Fruit fly (Drosophila melanogaster) whole organism, pupa: ENCODE data around the gene CG7115.

Experiments
- CG10348 ChIP-seq: fragments of 200-800 bp; sonication (Bioruptor generic); IDR thresholded peaks from 2 replicates; pipeline ENCODE4 v1.3.6; 2022; ENCODE audit warnings: missing biosample characterization, missing genetic modification characterization
- CG12605 ChIP-seq: fragments of 200-800 bp; sonication (Bioruptor generic); IDR thresholded peaks from 2 replicates; pipeline ENCODE4 v1.3.6; 2022; ENCODE audit warnings: missing biosample characterization, missing genetic modification characterization
- CG13204 ChIP-seq: fragments of 200-800 bp; sonication (Bioruptor generic); optimal IDR thresholded peaks from 2 replicates; lab custom pipeline; 2018; ENCODE audit warnings: missing biosample characterization, mild to moderate bottlenecking, missing genetic modification characterization, moderate library complexity
- CG14655 ChIP-seq: fragments of 200-800 bp; sonication (Bioruptor generic); optimal IDR thresholded peaks from 3 replicates; lab custom pipeline; 2017; ENCODE audit warnings: mild to moderate bottlenecking, missing biosample characterization, missing genetic modification reagents, missing genetic modification characterization
- CG15710 ChIP-seq: fragments of 200-800 bp; sonication (Bioruptor generic); optimal IDR thresholded peaks from 2 replicates; lab custom pipeline; 2018; ENCODE audit warnings: missing biosample characterization, mild to moderate bottlenecking, missing genetic modification characterization, moderate library complexity
- CG17806 ChIP-seq: fragments of 200-800 bp; sonication (Bioruptor generic); optimal IDR thresholded peaks from 2 replicates; lab custom pipeline; 2018; ENCODE audit warnings: missing biosample characterization, mild to moderate bottlenecking, missing genetic modification characterization, moderate library complexity
- CG32121 ChIP-seq: fragments of 200-800 bp; sonication (Bioruptor generic); IDR thresholded peaks from 2 replicates; pipeline ENCODE4 v1.3.6; 2022; ENCODE audit warnings: missing biosample characterization, missing genetic modification characterization
- CG34367 ChIP-seq: fragments of 200-800 bp; sonication (Bioruptor generic); optimal IDR thresholded peaks from 2 replicates; lab custom pipeline; 2018; ENCODE audit warnings: missing biosample characterization, mild to moderate bottlenecking, missing genetic modification characterization
- CG4496 ChIP-seq: fragments of 200-800 bp; sonication (Bioruptor generic); IDR thresholded peaks from 3 replicates; pipeline ENCODE4 v1.3.6; 2022; ENCODE audit warnings: missing biosample characterization, missing genetic modification characterization
- CG8159 ChIP-seq: fragments of 200-800 bp; sonication (Bioruptor generic); optimal IDR thresholded peaks from 3 replicates; lab custom pipeline; 2018; ENCODE audit warnings: missing biosample characterization, mild to moderate bottlenecking, missing genetic modification characterization, moderate library complexity
- CG8301 ChIP-seq: fragments of 200-800 bp; sonication (Bioruptor generic); optimal IDR thresholded peaks from 2 replicates; lab custom pipeline; 2018; ENCODE audit warnings: missing biosample characterization, mild to moderate bottlenecking, missing genetic modification characterization
- CG9948 ChIP-seq: fragments of 200-800 bp; sonication (Bioruptor generic); optimal IDR thresholded peaks from 2 replicates; lab custom pipeline; 2018; ENCODE audit warnings: missing biosample characterization, mild to moderate bottlenecking, missing genetic modification characterization, moderate library complexity
- D1 ChIP-seq: fragments of 200-800 bp; sonication (Bioruptor generic); optimal IDR thresholded peaks from 2 replicates; lab custom pipeline; 2018; ENCODE audit warnings: missing biosample characterization, mild to moderate bottlenecking, missing genetic modification characterization, moderate library complexity
- EcR ChIP-seq: fragments of 200-800 bp; sonication (Bioruptor generic); optimal IDR thresholded peaks from 3 replicates; lab custom pipeline; 2019; ENCODE audit warnings: missing biosample characterization, missing genetic modification characterization, mild to moderate bottlenecking, moderate library complexity, missing genetic modification reagents
- Ets98B ChIP-seq: fragments of 200-800 bp; sonication (Bioruptor generic); IDR thresholded peaks from 2 replicates; pipeline ENCODE4 v1.3.6; 2022; ENCODE audit warnings: missing biosample characterization, missing genetic modification characterization
- Pif1A ChIP-seq: fragments of 200-800 bp; sonication (Bioruptor generic); optimal IDR thresholded peaks from 3 replicates; lab custom pipeline; 2016; ENCODE audit warnings: missing biosample characterization, missing genetic modification characterization
- Pif1B ChIP-seq: fragments of 200-800 bp; sonication (Bioruptor generic); optimal IDR thresholded peaks from 3 replicates; lab custom pipeline; 2016; ENCODE audit warnings: missing biosample characterization, missing genetic modification characterization
- Snoo ChIP-seq: fragments of 200-800 bp; sonication (Bioruptor generic); optimal IDR thresholded peaks from 3 replicates; lab custom pipeline; 2017; ENCODE audit warnings: missing biosample characterization, mild to moderate bottlenecking, missing genetic modification characterization, inconsistent platforms
- fd96Ca ChIP-seq: fragments of 200-800 bp; sonication (Bioruptor generic); IDR thresholded peaks from 3 replicates; pipeline ENCODE4 v1.3.6; 2022; ENCODE audit warnings: missing biosample characterization, missing genetic modification characterization
- gl ChIP-seq: fragments of 200-800 bp; sonication (Bioruptor generic); optimal IDR thresholded peaks from 2 replicates; lab custom pipeline; 2018; ENCODE audit warnings: missing biosample characterization, mild to moderate bottlenecking, missing genetic modification characterization
- rn ChIP-seq: fragments of 200-800 bp; sonication (Bioruptor generic); IDR thresholded peaks from 2 replicates; pipeline ENCODE4 v1.3.6; 2022; ENCODE audit warnings: missing biosample characterization, missing genetic modification characterization

Gene CG7115

dm6 chr2L:7794689-7795475 lies 26.1 kb upstream of the CG7115 start:
- TF ChIP-seq fd96Ca (GFP tag; lab: Robert Waterston, UW) (no peak), D1 (tag; lab: Kevin White, UChicago) (no peak), CG8301 (tag; lab: Kevin White, UChicago) (no peak), CG14655 (GFP tag; lab: Kevin White, UChicago) (no peak), Pif1A (no peak), CG15710 (no peak), CG4496 (GFP tag; lab: Robert Waterston, UW) (no peak), gl (tag; lab: Kevin White, UChicago) (no peak), CG32121 (no peak), CG9948 (no peak), EcR (GFP tag; lab: Kevin White, UChicago) (no peak), CG8159 (no peak), Ets98B (no peak), rn (GFP tag; lab: Robert Waterston, UW) (no peak), Pif1B (GFP tag; lab: Kevin White, UChicago) (no peak), Snoo (no peak), CG34367 (tag; lab: Kevin White, UChicago) (no peak)

dm6 chr2L:7795859-7796258 lies 25.1 kb upstream of the CG7115 start, which contains the start of gene LKRSDH:
Gene LKRSDH (minus strand): TSS chr2L:7795959.
- no peak for TF ChIP-seq fd96Ca (GFP tag; lab: Robert Waterston, UW)
- 0 out of 2 replicates have a peak, but pooled peaks have one; percentile 17 for TF ChIP-seq CG32121

DNA sequence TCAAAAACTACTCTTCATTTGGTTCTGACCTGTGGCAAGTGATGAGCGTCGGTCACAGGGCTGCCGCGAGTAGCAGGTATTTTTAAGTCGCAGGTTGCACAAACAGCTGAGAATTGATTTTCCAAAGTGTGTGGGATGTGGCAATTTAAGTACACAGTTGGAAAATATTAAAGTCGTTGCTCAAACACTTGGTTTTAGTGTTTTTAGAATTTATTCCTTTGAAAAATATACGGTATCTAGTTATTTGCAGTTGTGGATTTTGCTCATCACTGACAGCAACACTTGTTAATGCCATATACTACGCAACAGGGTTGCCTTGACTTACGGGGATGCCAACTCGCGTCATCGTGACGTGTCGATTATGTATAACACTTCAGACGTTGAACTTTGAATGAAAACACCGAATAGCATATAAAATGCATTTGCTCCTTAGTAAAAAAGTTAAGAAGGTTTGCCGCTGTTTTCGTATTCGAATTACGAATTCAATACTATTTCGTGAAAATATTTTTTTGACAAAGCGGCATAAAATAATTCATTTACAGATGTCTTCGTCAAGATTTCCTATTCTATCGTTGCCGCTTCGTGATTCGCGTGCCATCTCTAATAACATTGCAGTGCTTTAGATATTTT lies 21.0 kb upstream of the CG7115 start, which contains the start of the genes Herp and r2d2:
Gene Herp, minus strand, starts transcription at position 255 of the 630 bp plus-strand sequence.
Gene r2d2, plus strand, starts transcription at position 344 of the 630 bp plus-strand sequence.
- TF ChIP-seq CG34367 (tag; lab: Kevin White, UChicago) (peak; percentile 84), CG8159 (peak; percentile 88), Pif1B (GFP tag; lab: Kevin White, UChicago) (peak; percentile 84), CG4496 (GFP tag; lab: Robert Waterston, UW) (peak; percentile 87), CG12605 (GFP tag; lab: Robert Waterston, UW) (peak; percentile 55), CG17806 (peak; percentile 77), D1 (tag; lab: Kevin White, UChicago) (no peak), CG13204 (GFP tag; lab: Kevin White, UChicago) (no peak), rn (GFP tag; lab: Robert Waterston, UW) (no peak; the same call in 1 of the 2 replicates), Pif1A (peak; percentile 88), CG32121 (peak; percentile 78), fd96Ca (GFP tag; lab: Robert Waterston, UW) (peak; percentile 93), Ets98B (peak; percentile 81), EcR (GFP tag; lab: Kevin White, UChicago) (peak; percentile 56), CG15710 (peak; percentile 88), Snoo (peak; percentile 84), CG9948 (peak; percentile 82), CG10348 (GFP tag; lab: Robert Waterston, UW) (peak; percentile 52; the same call in 1 of the 2 replicates), gl (tag; lab: Kevin White, UChicago) (peak; percentile 73), CG14655 (GFP tag; lab: Kevin White, UChicago) (peak; percentile 87), CG8301 (tag; lab: Kevin White, UChicago) (peak; percentile 87)

- no peak for TF ChIP-seq CG32121
- TF ChIP-seq CG10348 (GFP tag; lab: Robert Waterston, UW): no peak
- no peak for TF ChIP-seq gl (tag; lab: Kevin White, UChicago)
- TF ChIP-seq EcR (GFP tag; lab: Kevin White, UChicago): no peak
Measured at dm6 chr2L:7807563-7807962, 13.4 kb upstream of the CG7115 start.

DNA sequence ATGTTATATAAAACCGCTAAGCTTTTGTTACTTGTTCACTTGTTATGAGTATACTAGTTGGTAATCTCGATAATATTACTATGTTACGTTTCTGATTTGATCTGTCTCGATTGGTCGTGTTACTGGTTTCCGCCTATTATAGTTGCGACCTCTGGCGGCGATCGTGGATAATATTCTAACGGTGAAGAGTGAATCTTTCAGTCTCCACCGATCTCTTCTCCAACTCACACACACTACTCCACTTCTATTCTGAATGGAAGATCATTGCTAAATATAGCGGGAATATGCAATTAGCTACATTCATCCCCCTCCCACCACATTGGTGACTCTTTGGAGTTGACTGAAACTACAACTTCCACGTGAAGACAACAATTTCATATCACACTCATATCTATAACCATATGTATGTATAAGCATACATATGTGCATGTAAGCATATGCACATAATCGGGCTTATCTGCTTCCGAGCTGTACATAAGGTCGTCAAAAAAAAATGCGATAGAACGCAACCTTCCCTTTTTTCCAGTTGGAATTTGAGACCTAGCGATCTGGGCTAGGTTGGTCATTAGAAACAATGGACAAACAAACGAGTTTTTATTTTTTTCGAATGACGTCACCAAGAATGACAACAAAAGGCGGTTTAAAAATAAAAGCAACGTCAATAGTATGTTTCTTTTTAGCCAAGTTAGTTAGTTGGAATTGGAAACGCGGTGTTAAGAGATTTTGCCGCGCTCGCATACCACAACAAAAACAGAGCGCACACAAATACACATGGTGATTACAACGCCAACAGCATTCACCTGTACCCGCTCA lies 11.9 kb upstream of the CG7115 start:
- TF ChIP-seq D1 (tag; lab: Kevin White, UChicago): no peak
- no peak for TF ChIP-seq CG13204 (GFP tag; lab: Kevin White, UChicago)
- no peak for TF ChIP-seq CG8301 (tag; lab: Kevin White, UChicago)
- TF ChIP-seq CG34367 (tag; lab: Kevin White, UChicago): no peak
- TF ChIP-seq Pif1B (GFP tag; lab: Kevin White, UChicago): no peak
- TF ChIP-seq gl (tag; lab: Kevin White, UChicago): peak; percentile 21
- no peak for TF ChIP-seq EcR (GFP tag; lab: Kevin White, UChicago)
- TF ChIP-seq fd96Ca (GFP tag; lab: Robert Waterston, UW): no peak
